Fruit fly (Drosophila melanogaster): ENCODE results near the gene CG31639.

CG31639 gene

dm6 chr2L:6194054-6194453, 39.1 kb upstream of the CG31639 start:
- no peak for TF ChIP-seq h (GFP tag; optimal IDR thresholded peaks at IDR 0.05)
- no peak for TF ChIP-seq Dfd (GFP tag; optimal IDR thresholded peaks at IDR 0.05)
- TF ChIP-seq Mio (GFP tag; optimal IDR thresholded peaks at IDR 0.05): no peak
- no peak for TF ChIP-seq tai (GFP tag; optimal IDR thresholded peaks at IDR 0.05)
- peak; percentile 18 for TF ChIP-seq fru (GFP tag; optimal IDR thresholded peaks at IDR 0.05)
- TF ChIP-seq psq (GFP tag; optimal IDR thresholded peaks at IDR 0.05): no peak
- TF ChIP-seq Hr83 (GFP tag; optimal IDR thresholded peaks at IDR 0.05; ENCODE audit: poor library complexity, severe bottlenecking): no peak
- no peak for TF ChIP-seq OdsH (GFP tag; optimal IDR thresholded peaks at IDR 0.05)
- TF ChIP-seq Myc (optimal IDR thresholded peaks at IDR 0.05): no peak
- no peak for TF ChIP-seq sv (GFP tag; optimal IDR thresholded peaks at IDR 0.05)
- TF ChIP-seq CrebA (GFP tag; optimal IDR thresholded peaks at IDR 0.05; ENCODE audit: borderline replicate concordance): peak; percentile 18
- no peak for TF ChIP-seq dl (GFP tag; optimal IDR thresholded peaks at IDR 0.05; ENCODE audit: insufficient read depth in 1 of 2, partially characterized antibody in 2 of 2)

DNA sequence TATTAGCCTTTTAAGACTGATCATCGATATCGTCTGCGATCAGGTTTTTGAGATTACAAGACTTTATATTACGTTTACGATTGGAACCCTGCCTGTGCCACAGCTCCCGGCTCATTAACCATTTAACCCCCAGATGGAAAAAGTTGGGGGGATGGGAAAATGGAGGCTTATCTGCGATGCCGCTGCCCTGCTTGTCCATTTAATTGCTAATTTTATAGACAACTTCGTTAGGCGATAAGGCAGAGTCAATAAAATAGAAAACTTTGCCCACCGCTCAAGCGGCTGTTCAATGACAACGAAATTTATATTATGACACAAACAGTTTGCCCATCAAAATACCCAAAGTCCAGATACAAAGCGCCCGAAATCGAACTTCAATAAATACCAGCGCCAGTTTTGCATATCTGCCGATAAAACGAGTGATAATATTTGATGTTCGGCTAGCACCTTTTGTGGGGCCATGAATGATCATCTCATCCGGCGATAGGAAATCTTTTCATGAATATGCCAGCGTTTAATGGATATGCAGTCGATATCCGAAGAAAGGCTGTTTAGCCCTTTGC, 38.1 kb upstream of the CG31639 start:
- TF ChIP-seq Vsx2 (GFP tag; optimal IDR thresholded peaks at IDR 0.05; ENCODE audit: partially characterized antibody): peak; percentile 29
- TF ChIP-seq Jra (GFP tag; optimal IDR thresholded peaks at IDR 0.05): no peak

DNA sequence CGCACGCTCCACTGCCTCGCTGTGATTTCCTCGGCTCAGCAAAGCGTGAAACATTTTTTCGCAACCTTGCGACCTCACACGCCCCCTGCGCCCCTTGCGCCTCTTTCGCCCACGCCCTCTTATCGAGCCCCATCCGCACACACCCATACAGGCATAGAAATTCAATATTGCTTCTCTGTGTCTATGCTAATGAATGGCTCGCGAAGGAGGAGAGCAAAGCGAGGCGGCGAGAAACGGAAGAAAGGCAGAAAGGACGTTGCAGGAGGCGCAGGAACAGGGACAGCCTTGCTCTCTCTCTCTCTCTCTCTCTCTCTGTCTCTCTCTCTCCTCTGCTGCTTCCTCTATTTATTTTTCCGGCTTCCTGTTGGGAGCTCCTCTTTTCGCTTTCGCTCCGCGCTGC, 31.4 kb upstream of the CG31639 start:
- TF ChIP-seq ey (GFP tag; optimal IDR thresholded peaks at IDR 0.05): no peak
- no peak for TF ChIP-seq tai (GFP tag; optimal IDR thresholded peaks at IDR 0.05)
- TF ChIP-seq Abd-B (GFP tag; optimal IDR thresholded peaks at IDR 0.05): no peak
- TF ChIP-seq psq (GFP tag; optimal IDR thresholded peaks at IDR 0.05): peak; percentile 30

- no peak for TF ChIP-seq Dif (GFP tag; optimal IDR thresholded peaks at IDR 0.05; ENCODE audit: partially characterized antibody)
- no peak for TF ChIP-seq Hr78 (GFP tag; optimal IDR thresholded peaks at IDR 0.05)
- no peak for TF ChIP-seq sv (GFP tag; optimal IDR thresholded peaks at IDR 0.05)
- no peak for TF ChIP-seq pan (optimal IDR thresholded peaks at IDR 0.05)
- TF ChIP-seq Myc (optimal IDR thresholded peaks at IDR 0.05): no peak
- no peak for TF ChIP-seq Hnf4 (GFP tag; optimal IDR thresholded peaks at IDR 0.05)
- no peak for TF ChIP-seq psq (GFP tag; optimal IDR thresholded peaks at IDR 0.05)
- no peak for TF ChIP-seq HLH106 (tag; optimal IDR thresholded peaks at IDR 0.05)
- no peak for TF ChIP-seq Sp1 (GFP tag; optimal IDR thresholded peaks at IDR 0.05)
- TF ChIP-seq OdsH (GFP tag; optimal IDR thresholded peaks at IDR 0.05): no peak
- no peak for TF ChIP-seq CG32264 (GFP tag; optimal IDR thresholded peaks at IDR 0.05)
- no peak for TF ChIP-seq Abd-B (GFP tag; optimal IDR thresholded peaks at IDR 0.05)
- no peak for TF ChIP-seq brk (GFP tag; optimal IDR thresholded peaks at IDR 0.05)
- TF ChIP-seq Jra (GFP tag; optimal IDR thresholded peaks at IDR 0.05): no peak
These were observed 25.0 kb upstream of the CG31639 start for dm6 chr2L:6179990-6180389.

DNA sequence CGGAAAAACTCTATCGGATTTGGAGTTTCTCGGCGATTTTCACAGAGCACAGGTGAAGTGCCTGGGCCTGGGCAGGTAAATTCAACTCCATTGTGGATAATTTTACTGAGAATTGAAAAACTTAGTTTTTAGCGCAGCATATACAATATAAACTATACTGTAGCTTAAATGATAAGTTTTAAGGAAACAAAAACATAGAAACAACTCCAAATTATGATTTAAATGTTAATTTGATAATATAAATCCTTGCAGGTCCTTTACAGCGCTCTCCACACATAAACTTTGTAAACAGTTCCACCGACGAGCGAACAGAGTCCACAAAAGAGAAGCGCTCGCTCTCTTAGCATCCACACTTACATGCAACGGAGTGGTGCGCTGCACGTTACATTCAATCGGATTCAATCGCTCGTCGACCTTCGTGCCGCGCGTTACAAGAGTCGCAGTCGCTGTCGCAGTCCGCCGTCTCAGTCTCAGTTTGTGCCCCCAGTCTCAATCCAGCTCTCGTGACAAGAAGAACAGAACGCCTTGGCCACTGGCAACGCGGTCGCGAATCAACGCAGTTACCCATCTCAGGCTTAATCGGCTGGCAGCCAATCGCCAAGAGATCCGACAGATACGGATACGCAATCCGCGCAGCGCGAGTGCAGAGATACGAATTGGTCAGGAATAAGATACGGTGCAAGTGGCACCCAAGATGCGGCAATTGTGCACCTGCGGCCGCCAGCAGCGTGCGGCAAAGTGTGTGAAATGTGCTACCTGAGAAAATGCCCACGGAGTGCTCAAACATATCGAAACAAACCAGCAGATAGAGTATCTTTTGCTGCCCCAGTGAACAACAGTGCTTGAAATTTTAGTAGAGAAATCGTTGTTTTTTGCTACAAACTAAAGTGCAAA, 24.0 kb upstream of the CG31639 start, which contains the start of gene smal:
smal (plus strand) TSS at position 394 of the 894 bp plus-strand sequence.
- no peak for TF ChIP-seq Abd-B (GFP tag; optimal IDR thresholded peaks at IDR 0.05)
- TF ChIP-seq pan (optimal IDR thresholded peaks at IDR 0.05): no peak
- TF ChIP-seq tai (GFP tag; optimal IDR thresholded peaks at IDR 0.05): no peak
- no peak for TF ChIP-seq Hr83 (GFP tag; optimal IDR thresholded peaks at IDR 0.05; ENCODE audit: poor library complexity, severe bottlenecking)
- no peak for TF ChIP-seq lola (GFP tag; optimal IDR thresholded peaks at IDR 0.05)
- TF ChIP-seq Vsx2 (GFP tag; optimal IDR thresholded peaks at IDR 0.05; ENCODE audit: partially characterized antibody): peak; percentile 34
- TF ChIP-seq Dif (GFP tag; optimal IDR thresholded peaks at IDR 0.05; ENCODE audit: partially characterized antibody): peak; percentile 45
- peak in 1 of 2 experiments; percentile 37 for TF ChIP-seq dl (GFP tag; optimal IDR thresholded peaks at IDR 0.05; ENCODE audit: insufficient read depth in 1 of 2, partially characterized antibody in 2 of 2)
- TF ChIP-seq fru (GFP tag; optimal IDR thresholded peaks at IDR 0.05): peak; percentile 44
- TF ChIP-seq sage (GFP tag; optimal IDR thresholded peaks at IDR 0.05): no peak

Data from whole organism, wandering third instar larva.